Fruit fly (Drosophila melanogaster) whole organism, embryonic: ENCODE measurements around the gene nxf2.

Experiments used
- Abd-B ChIP-seq: fragments of 200-800 bp; sonication (Bioruptor generic); optimal IDR thresholded peaks from 2 replicates; lab custom pipeline; 2018; ENCODE audit warnings: missing biosample characterization, mild to moderate bottlenecking, missing genetic modification characterization, moderate library complexity
- CG12299 ChIP-seq: fragments of 200-800 bp; sonication (Bioruptor generic); optimal IDR thresholded peaks from 2 replicates; lab custom pipeline; 2018; ENCODE audit warnings: missing biosample characterization, mild to moderate bottlenecking, missing genetic modification characterization
- CG13775 ChIP-seq: fragments of 200-800 bp; sonication (Bioruptor generic); optimal IDR thresholded peaks from 3 replicates; lab custom pipeline; 2017; ENCODE audit warnings: missing biosample characterization, mild to moderate bottlenecking, missing genetic modification characterization
- CG15479 ChIP-seq: fragments of 200-800 bp; sonication (Bioruptor generic); optimal IDR thresholded peaks from 3 replicates; lab custom pipeline; 2019; ENCODE audit warnings: missing biosample characterization, mild to moderate bottlenecking, missing genetic modification characterization, moderate library complexity
- CG1602 ChIP-seq: fragments of 200-800 bp; sonication (Bioruptor generic); optimal IDR thresholded peaks from 3 replicates; lab custom pipeline; 2016; ENCODE audit warnings: missing biosample characterization, missing genetic modification characterization
- CG16863 ChIP-seq: fragments of 200-800 bp; sonication (Bioruptor generic); optimal IDR thresholded peaks from 3 replicates; lab custom pipeline; 2016; ENCODE audit warnings: missing biosample characterization, missing genetic modification characterization
- CG17385 ChIP-seq: fragments of 200-800 bp; sonication (Bioruptor generic); optimal IDR thresholded peaks from 3 replicates; lab custom pipeline; 2018; ENCODE audit warnings: missing biosample characterization, mild to moderate bottlenecking, missing genetic modification characterization
- CG18599 ChIP-seq: fragments of 200-800 bp; sonication (Bioruptor generic); optimal IDR thresholded peaks from 3 replicates; lab custom pipeline; 2017; ENCODE audit warnings: missing biosample characterization, missing genetic modification characterization, mild to moderate bottlenecking, moderate library complexity, missing genetic modification reagents
- CG31388 ChIP-seq: fragments of 200-800 bp; sonication (Bioruptor generic); optimal IDR thresholded peaks from 2 replicates; lab custom pipeline; 2016; ENCODE audit warnings: missing biosample characterization, missing genetic modification characterization
- CG43689 ChIP-seq: fragments of 200-800 bp; sonication (Bioruptor generic); IDR thresholded peaks from 2 replicates; pipeline ENCODE4 v1.3.6; 2022; ENCODE audit warnings: missing biosample characterization, missing genetic modification characterization
- CG4820 ChIP-seq: fragments of 200-800 bp; sonication (Bioruptor generic); optimal IDR thresholded peaks from 3 replicates; lab custom pipeline; 2016; ENCODE audit warnings: missing biosample characterization, missing genetic modification characterization
- CG6791 ChIP-seq: fragments of 200-800 bp; sonication (Bioruptor generic); IDR thresholded peaks from 3 replicates; pipeline ENCODE4 v1.3.6; 2022; ENCODE audit warnings: missing biosample characterization, missing genetic modification characterization; ENCODE audit not compliant: partially characterized antibody
- CG6854 ChIP-seq: fragments of 200-800 bp; sonication (Bioruptor generic); optimal IDR thresholded peaks from 3 replicates; lab custom pipeline; 2017; ENCODE audit warnings: missing biosample characterization, mild to moderate bottlenecking, missing genetic modification characterization
- CG7271 ChIP-seq: fragments of 200-800 bp; sonication (Bioruptor generic); optimal IDR thresholded peaks from 2 replicates; lab custom pipeline; 2018; ENCODE audit warnings: missing biosample characterization, mild to moderate bottlenecking, missing genetic modification characterization, moderate library complexity
- CG8290 ChIP-seq, 3 experiments: fragments of 200-800 bp; sonication (Bioruptor generic); optimal IDR thresholded peaks; 2 replicates each; lab custom pipeline; 2016 to 2019; ENCODE audit warnings: missing biosample characterization in 3 of 3, missing genetic modification characterization in 3 of 3, mild to moderate bottlenecking in 2 of 3, moderate library complexity in 1 of 3
- CG8944 ChIP-seq: fragments of 200-800 bp; sonication (Bioruptor generic); optimal IDR thresholded peaks from 3 replicates; lab custom pipeline; 2016; ENCODE audit warnings: missing biosample characterization, missing genetic modification characterization
- CG9876 ChIP-seq: fragments of 200-800 bp; sonication (Bioruptor generic); optimal IDR thresholded peaks from 2 replicates; lab custom pipeline; 2016; ENCODE audit warnings: missing biosample characterization, missing genetic modification characterization
- CoRest ChIP-seq: fragments of 200-800 bp; sonication (Bioruptor generic); optimal IDR thresholded peaks from 3 replicates; lab custom pipeline; 2018; ENCODE audit warnings: missing biosample characterization, mild to moderate bottlenecking, missing genetic modification characterization, moderate library complexity
- D ChIP-seq, 2 experiments: fragments of 200-800 bp in 1 of 2; fragments of >200 bp in 1 of 2; sonication (Bioruptor generic) in 1 of 2; optimal IDR thresholded peaks; 2 replicates in 1 of 2; 3 replicates in 1 of 2; lab custom pipeline; 2017; ENCODE audit warnings: mild to moderate bottlenecking in 1 of 2, missing biosample characterization in 1 of 2, missing genetic modification characterization in 1 of 2, missing genetic modification reagents in 1 of 2
- D19B ChIP-seq: fragments of 200-800 bp; sonication (Bioruptor generic); optimal IDR thresholded peaks from 2 replicates; lab custom pipeline; 2017; ENCODE audit warnings: missing biosample characterization, mild to moderate bottlenecking, missing genetic modification characterization
- Dad ChIP-seq: fragments of 200-800 bp; sonication (Bioruptor generic); optimal IDR thresholded peaks from 3 replicates; lab custom pipeline; 2016; ENCODE audit warnings: missing biosample characterization, missing genetic modification characterization
- Dfd ChIP-seq, 2 experiments: fragments of >200 bp; optimal IDR thresholded peaks; 2 replicates each; lab custom pipeline; 2017; ENCODE audit warnings: missing biosample characterization in 2 of 2, missing genetic modification characterization in 2 of 2
- E2f2 ChIP-seq: fragments of 200-800 bp; sonication (Bioruptor generic); IDR thresholded peaks from 2 replicates; pipeline ENCODE4 v1.3.6; 2022; ENCODE audit warnings: missing biosample characterization, missing genetic modification characterization
- ERR ChIP-seq: fragments of 200-800 bp; sonication (Bioruptor generic); optimal IDR thresholded peaks from 2 replicates; lab custom pipeline; 2016; ENCODE audit warnings: missing biosample characterization, missing genetic modification characterization
- Fer2 ChIP-seq: fragments of 200-800 bp; sonication (Bioruptor generic); optimal IDR thresholded peaks from 2 replicates; lab custom pipeline; 2018; ENCODE audit warnings: missing biosample characterization, mild to moderate bottlenecking, missing genetic modification characterization, moderate library complexity
- Hr39 ChIP-seq: fragments of >200 bp; optimal IDR thresholded peaks from 2 replicates; lab custom pipeline; 2017
- Hr51 ChIP-seq, 2 experiments: fragments of 200-800 bp; sonication (Bioruptor generic); optimal IDR thresholded peaks; 2 replicates in 1 of 2; 3 replicates in 1 of 2; lab custom pipeline; 2016 to 2018; ENCODE audit warnings: missing biosample characterization in 2 of 2, missing genetic modification characterization in 2 of 2, mild to moderate bottlenecking in 1 of 2, moderate library complexity in 1 of 2
- Kr ChIP-seq: fragments of 200-800 bp; sonication (Bioruptor generic); optimal IDR thresholded peaks from 2 replicates; lab custom pipeline; 2017; ENCODE audit warnings: missing biosample characterization, mild to moderate bottlenecking, missing genetic modification characterization
- Myb ChIP-seq: fragments of 200-800 bp; sonication (Bioruptor generic); optimal IDR thresholded peaks from 2 replicates; lab custom pipeline; 2016; ENCODE audit warnings: missing biosample characterization, missing genetic modification characterization
- Optix ChIP-seq: fragments of 200-800 bp; sonication (Bioruptor generic); IDR thresholded peaks from 3 replicates; pipeline ENCODE4 v1.3.6; 2022; ENCODE audit warnings: missing biosample characterization, missing genetic modification characterization
- Trl ChIP-seq, 3 experiments: fragments of >200 bp in 2 of 3; fragments of 200-800 bp in 1 of 3; sonication (Bioruptor generic) in 1 of 3; optimal IDR thresholded peaks; 2 replicates in 1 of 3; 3 replicates in 2 of 3; lab custom pipeline; 2016 to 2017; ENCODE audit warnings: missing biosample characterization in 1 of 3, missing genetic modification characterization in 1 of 3
- ab ChIP-seq: fragments of 200-800 bp; sonication (Bioruptor generic); optimal IDR thresholded peaks from 2 replicates; lab custom pipeline; 2016; ENCODE audit warnings: missing biosample characterization, missing genetic modification characterization
- cato ChIP-seq: fragments of 200-800 bp; sonication (Bioruptor generic); optimal IDR thresholded peaks from 2 replicates; lab custom pipeline; 2016; ENCODE audit warnings: missing biosample characterization, missing genetic modification characterization, borderline replicate concordance
- caup ChIP-seq: fragments of 200-800 bp; sonication (Bioruptor generic); optimal IDR thresholded peaks from 3 replicates; lab custom pipeline; 2017; ENCODE audit warnings: missing biosample characterization, mild to moderate bottlenecking, missing genetic modification characterization, moderate library complexity; ENCODE audit not compliant: severe bottlenecking
- dysf ChIP-seq: fragments of 200-800 bp; sonication (Bioruptor generic); IDR thresholded peaks from 3 replicates; pipeline ENCODE4 v1.3.6; 2022; ENCODE audit warnings: missing biosample characterization, missing genetic modification characterization
- h ChIP-seq: fragments of >200 bp; optimal IDR thresholded peaks from 2 replicates; lab custom pipeline; 2017
- her ChIP-seq: fragments of 200-800 bp; sonication (Bioruptor generic); optimal IDR thresholded peaks from 2 replicates; lab custom pipeline; 2016; ENCODE audit warnings: missing biosample characterization, missing genetic modification characterization
- hth ChIP-seq: fragments of >200 bp; optimal IDR thresholded peaks from 2 replicates; lab custom pipeline; 2017; ENCODE audit warnings: inconsistent platforms
- insv ChIP-seq, 2 experiments: fragments of 200-800 bp; sonication (Bioruptor generic); optimal IDR thresholded peaks; 3 replicates each; lab custom pipeline; 2016 to 2018; ENCODE audit warnings: missing biosample characterization in 2 of 2, missing genetic modification characterization in 2 of 2
- kay ChIP-seq: fragments of 200-800 bp; sonication (Bioruptor generic); optimal IDR thresholded peaks from 2 replicates; lab custom pipeline; 2016; ENCODE audit warnings: missing biosample characterization, missing genetic modification characterization
- lmd ChIP-seq: fragments of 200-800 bp; sonication (Bioruptor generic); IDR thresholded peaks from 2 replicates; pipeline ENCODE4 v1.3.6; 2022; ENCODE audit warnings: missing biosample characterization, missing genetic modification characterization
- luna ChIP-seq: fragments of 200-800 bp; sonication (Bioruptor generic); optimal IDR thresholded peaks from 2 replicates; lab custom pipeline; 2016; ENCODE audit warnings: missing biosample characterization, missing genetic modification characterization
- org-1 ChIP-seq: fragments of 200-800 bp; sonication (Bioruptor generic); optimal IDR thresholded peaks from 2 replicates; lab custom pipeline; 2017; ENCODE audit warnings: missing biosample characterization, missing genetic modification characterization
- row ChIP-seq: fragments of 200-800 bp; sonication (Bioruptor generic); IDR thresholded peaks from 3 replicates; pipeline ENCODE4 v1.3.6; 2022; ENCODE audit warnings: missing biosample characterization, missing genetic modification characterization
- salm ChIP-seq: fragments of 200-800 bp; sonication (Bioruptor generic); optimal IDR thresholded peaks from 2 replicates; lab custom pipeline; 2018; ENCODE audit warnings: missing biosample characterization, mild to moderate bottlenecking, missing genetic modification characterization
- sens-2 ChIP-seq: fragments of 200-800 bp; sonication (Bioruptor generic); IDR thresholded peaks from 2 replicates; pipeline ENCODE4 v1.3.6; 2022; ENCODE audit warnings: missing biosample characterization, missing genetic modification characterization
- stwl ChIP-seq: fragments of 200-800 bp; sonication (Bioruptor generic); optimal IDR thresholded peaks from 3 replicates; lab custom pipeline; 2018; ENCODE audit warnings: missing biosample characterization, mild to moderate bottlenecking, missing genetic modification characterization, moderate library complexity
- vvl ChIP-seq: fragments of 200-800 bp; sonication (Bioruptor generic); IDR thresholded peaks from 2 replicates; pipeline ENCODE4 v1.3.6; 2022; ENCODE audit warnings: missing biosample characterization, missing genetic modification characterization
- wek ChIP-seq: fragments of 200-800 bp; sonication (Bioruptor generic); optimal IDR thresholded peaks from 3 replicates; lab custom pipeline; 2018; ENCODE audit warnings: missing biosample characterization, mild to moderate bottlenecking, missing genetic modification characterization, moderate library complexity
- yki ChIP-seq: fragments of >200 bp; optimal IDR thresholded peaks from 3 replicates; lab custom pipeline; 2018

Gene nxf2

dm6 chr3L:16582678-16583315 lies 2.7 kb upstream of the nxf2 start, which contains the start of gene Rpn12 (continued):
- TF ChIP-seq Hr51 (GFP tag; optimal IDR thresholded peaks at IDR 0.05; lab: Kevin White, UChicago) = peak in 1 of 2 experiments; percentile 35
- TF ChIP-seq CG18599 (GFP tag; lab: Kevin White, UChicago) = peak; percentile 24
- TF ChIP-seq Optix = no peak
- no peak for TF ChIP-seq lmd (GFP tag; lab: Robert Waterston, UW)
- peak; percentile 68 for TF ChIP-seq row (GFP tag; lab: Robert Waterston, UW)
- no peak for TF ChIP-seq CG12299
- TF ChIP-seq CG4820 = no peak
- peak; percentile 70 for TF ChIP-seq stwl (tag; lab: Kevin White, UChicago)
- TF ChIP-seq her = peak; percentile 35
- TF ChIP-seq ab (GFP tag; lab: Kevin White, UChicago) = no peak
- TF ChIP-seq CG31388 (GFP tag; lab: Kevin White, UChicago) = no peak
- TF ChIP-seq Dad = no peak
- no peak for TF ChIP-seq h (lab: Kevin White, UChicago)
- TF ChIP-seq CG43689 (GFP tag; lab: Robert Waterston, UW) = no peak
- TF ChIP-seq luna (GFP tag; lab: Kevin White, UChicago) = no peak
- no peak for TF ChIP-seq CG15479 (GFP tag; lab: Kevin White, UChicago)
- TF ChIP-seq Trl (optimal IDR thresholded peaks at IDR 0.05; lab: Kevin White, UChicago) = no peak
- no peak for TF ChIP-seq Trl (GFP tag; optimal IDR thresholded peaks at IDR 0.05; lab: Kevin White, UChicago)
- TF ChIP-seq Hr39 (lab: Kevin White, UChicago) = no peak
- TF ChIP-seq CG1602 (GFP tag; lab: Kevin White, UChicago) = no peak
- no peak for TF ChIP-seq dysf (GFP tag; lab: Robert Waterston, UW)
- no peak for TF ChIP-seq CG16863 (GFP tag; lab: Kevin White, UChicago)
- no peak for TF ChIP-seq Myb (GFP tag; lab: Kevin White, UChicago)
- peak; percentile 28 for TF ChIP-seq CG8290 (GFP tag; optimal IDR thresholded peaks at IDR 0.05; lab: Kevin White, UChicago)
- peak in 1 of 2 experiments; percentile 52 for TF ChIP-seq CG8290 (tag; optimal IDR thresholded peaks at IDR 0.05; lab: Kevin White, UChicago)
- TF ChIP-seq caup = no peak
- TF ChIP-seq D (optimal IDR thresholded peaks at IDR 0.05; lab: Kevin White, UChicago) = no peak
- no peak for TF ChIP-seq D (GFP tag; optimal IDR thresholded peaks at IDR 0.05; lab: Kevin White, UChicago)
- no peak for TF ChIP-seq insv (GFP tag; optimal IDR thresholded peaks at IDR 0.05; lab: Kevin White, UChicago)
- TF ChIP-seq Dfd (GFP tag; optimal IDR thresholded peaks at IDR 0.05; lab: Kevin White, UChicago) = no peak
- TF ChIP-seq sens-2 = no peak
- TF ChIP-seq kay (GFP tag; lab: Kevin White, UChicago) = no peak
- TF ChIP-seq Abd-B (GFP tag; lab: Kevin White, UChicago) = no peak
- peak; percentile 39 for TF ChIP-seq CG13775 (GFP tag; lab: Kevin White, UChicago)
- no peak for TF ChIP-seq CG7271
- no peak for TF ChIP-seq salm (tag; lab: Kevin White, UChicago)
- TF ChIP-seq cato (GFP tag; lab: Kevin White, UChicago) = no peak
- TF ChIP-seq wek (GFP tag; lab: Kevin White, UChicago) = no peak
- TF ChIP-seq Fer2 (tag; lab: Kevin White, UChicago) = peak; percentile 5
- no peak for TF ChIP-seq CG6854 (GFP tag; lab: Kevin White, UChicago)
- TF ChIP-seq Kr = no peak
- TF ChIP-seq E2f2 (GFP tag; lab: Robert Waterston, UW) = peak; percentile 40; the same call in 1 of the 2 replicates
- TF ChIP-seq CG8944 = no peak
- TF ChIP-seq D19B = no peak
- TF ChIP-seq CoRest (tag; lab: Kevin White, UChicago) = peak; percentile 47
- no peak for TF ChIP-seq ERR (GFP tag; lab: Kevin White, UChicago)
- TF ChIP-seq CG9876 (GFP tag; lab: Kevin White, UChicago) = no peak
- no peak for TF ChIP-seq hth (lab: Kevin White, UChicago)
- TF ChIP-seq vvl (GFP tag; lab: Robert Waterston, UW) = peak; percentile 68
- TF ChIP-seq yki = no peak
- TF ChIP-seq CG17385 = no peak
- TF ChIP-seq org-1 = no peak
- peak; percentile 85 for TF ChIP-seq CG6791 (GFP tag; lab: Robert Waterston, UW)
